Fruit fly (Drosophila melanogaster): ENCODE results near the gene tomboy20.

dm6 chr3R:10688160-10688559 lies 47.6 kb downstream of the tomboy20 start:
- TF ChIP-seq CG32264 (GFP tag; optimal IDR thresholded peaks at IDR 0.05), result no peak
- TF ChIP-seq Myc (optimal IDR thresholded peaks at IDR 0.05), result no peak
- TF ChIP-seq pan (optimal IDR thresholded peaks at IDR 0.05), result no peak
- no peak for TF ChIP-seq ey (GFP tag; optimal IDR thresholded peaks at IDR 0.05)
- TF ChIP-seq h (GFP tag; optimal IDR thresholded peaks at IDR 0.05), result no peak
- no peak for TF ChIP-seq Hr78 (GFP tag; optimal IDR thresholded peaks at IDR 0.05)
- TF ChIP-seq Jra (GFP tag; optimal IDR thresholded peaks at IDR 0.05), result no peak
- TF ChIP-seq tai (GFP tag; optimal IDR thresholded peaks at IDR 0.05), result no peak
- TF ChIP-seq dsf (GFP tag; optimal IDR thresholded peaks at IDR 0.05; ENCODE audit: borderline replicate concordance), result no peak
- no peak for TF ChIP-seq Rel (GFP tag; optimal IDR thresholded peaks at IDR 0.05)
- no peak for TF ChIP-seq Rel (tag; optimal IDR thresholded peaks at IDR 0.05)
- no peak for TF ChIP-seq usp (GFP tag; optimal IDR thresholded peaks at IDR 0.05)
- no peak for TF ChIP-seq lola (GFP tag; optimal IDR thresholded peaks at IDR 0.05)
- no peak for TF ChIP-seq Vsx2 (GFP tag; optimal IDR thresholded peaks at IDR 0.05; ENCODE audit: partially characterized antibody)

Measured in whole organism, wandering third instar larva.